Fruit fly (Drosophila melanogaster): Measurements from ENCODE around the gene CG6398.

DNA sequence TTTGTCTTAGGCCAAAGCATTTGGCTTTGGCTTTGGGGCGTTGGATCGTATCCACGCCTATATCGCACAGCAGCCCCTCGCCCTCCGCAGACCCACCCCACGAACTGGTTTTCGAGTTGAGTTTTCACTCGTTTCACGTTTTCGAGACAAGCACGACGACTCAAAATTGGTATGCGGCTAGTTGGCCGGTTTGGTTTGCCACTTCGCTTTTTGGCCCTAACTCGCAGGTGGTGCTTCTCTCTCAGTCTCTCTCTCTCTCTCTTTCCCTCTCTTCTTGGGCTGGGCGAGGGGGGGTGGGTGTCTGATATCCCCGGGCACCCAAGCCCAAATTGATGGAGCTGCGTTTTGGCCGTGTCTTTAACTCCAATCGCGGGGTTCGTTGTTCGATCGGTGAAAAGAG lies 3.4 kb downstream of the CG6398 start:
- TF ChIP-seq pan (optimal IDR thresholded peaks at IDR 0.05) (no peak), usp (GFP tag; optimal IDR thresholded peaks at IDR 0.05) (no peak), psq (optimal IDR thresholded peaks at IDR 0.05) (no peak), Dll (optimal IDR thresholded peaks at IDR 0.05) (no peak)

All from whole organism.